Worm (Caenorhabditis elegans) whole organism, dauer: ENCODE measurements around the gene F40G12.9.
"Not testable (repeated sequence)": the region's sequence is repeated elsewhere in the genome, so short reads cannot be mapped to it uniquely, and the experiment has no call there.

Experiments used
- unc-62 ChIP-seq: sonication (generic microtip); optimal IDR thresholded peaks from 2 replicates; lab custom pipeline; 2017; ENCODE audit warnings: missing biosample characterization, missing genetic modification reagents, missing genetic modification characterization

F40G12.9 gene

DNA sequence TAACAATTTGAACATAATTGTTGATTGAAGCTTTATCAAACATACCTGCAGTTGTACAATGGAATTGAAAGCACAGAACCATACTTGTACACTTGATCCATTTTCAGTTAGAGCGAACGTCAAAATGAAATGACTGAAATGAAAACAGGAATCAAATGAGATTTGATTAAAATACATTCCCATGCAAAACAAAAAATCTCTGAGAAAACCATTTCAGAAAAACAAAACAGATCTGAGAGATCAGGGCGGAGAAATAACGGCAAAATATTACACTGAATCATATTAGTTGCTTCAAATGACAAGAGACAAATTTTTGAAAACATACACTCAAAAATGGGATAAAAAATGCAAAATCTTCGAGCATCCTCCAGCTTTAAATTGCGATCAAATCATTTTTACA is 2.7 kb upstream of the F40G12.9 start, which contains the start of gene srt-33:
Gene srt-33, minus strand, starts transcription at position 101 of the 400 bp plus-strand sequence.
- TF ChIP-seq unc-62 (GFP tag; lab: Kevin White, UChicago), result no peak

DNA sequence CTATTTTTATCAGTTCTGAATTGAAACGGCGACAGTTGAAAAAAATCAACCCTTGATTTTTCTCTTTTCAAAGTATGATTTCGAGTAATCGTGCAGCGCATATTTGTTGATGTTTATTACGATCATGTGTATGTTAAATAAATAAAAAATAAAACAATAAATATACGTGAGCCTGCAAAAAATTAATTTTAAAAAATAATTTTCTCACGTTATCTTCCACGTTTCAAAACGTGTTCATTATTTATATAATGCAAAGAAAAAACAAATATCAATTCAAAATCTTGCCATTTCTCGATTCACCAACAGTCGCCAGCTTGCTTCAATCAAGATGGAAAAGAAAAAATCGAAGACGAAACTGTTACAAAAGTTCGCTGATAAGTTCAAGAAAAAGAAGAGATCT is 782 bp downstream of the F40G12.9 start, which contains the start of gene F40G12.10:
Gene F40G12.10, plus strand, starts transcription at position 301 of the 400 bp plus-strand sequence.
- TF ChIP-seq unc-62 (GFP tag; lab: Kevin White, UChicago), result no peak

DNA sequence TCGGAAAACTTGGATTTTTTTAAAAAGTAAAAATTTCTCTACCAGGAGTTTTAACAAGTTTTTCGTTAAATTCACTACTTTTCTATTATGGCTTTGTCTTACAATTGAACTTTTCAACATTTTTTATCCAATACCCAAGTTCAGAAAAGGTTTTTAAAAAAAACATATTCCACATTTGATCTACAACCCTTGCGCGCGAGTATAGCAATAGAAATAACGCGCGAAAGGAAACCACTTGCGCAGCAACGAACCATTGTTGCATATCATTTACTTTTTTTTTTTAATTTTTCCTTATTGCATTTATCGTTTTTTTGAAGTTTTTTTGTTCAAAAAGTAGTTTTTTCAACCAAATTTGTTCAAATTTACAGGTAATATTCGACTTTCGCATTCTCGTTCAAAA is 3.3 kb downstream of the F40G12.9 start, which contains the start of gene F40G12.11:
Gene F40G12.11, plus strand, starts transcription at position 369 of the 400 bp plus-strand sequence.
- no peak for TF ChIP-seq unc-62 (GFP tag; lab: Kevin White, UChicago)

DNA sequence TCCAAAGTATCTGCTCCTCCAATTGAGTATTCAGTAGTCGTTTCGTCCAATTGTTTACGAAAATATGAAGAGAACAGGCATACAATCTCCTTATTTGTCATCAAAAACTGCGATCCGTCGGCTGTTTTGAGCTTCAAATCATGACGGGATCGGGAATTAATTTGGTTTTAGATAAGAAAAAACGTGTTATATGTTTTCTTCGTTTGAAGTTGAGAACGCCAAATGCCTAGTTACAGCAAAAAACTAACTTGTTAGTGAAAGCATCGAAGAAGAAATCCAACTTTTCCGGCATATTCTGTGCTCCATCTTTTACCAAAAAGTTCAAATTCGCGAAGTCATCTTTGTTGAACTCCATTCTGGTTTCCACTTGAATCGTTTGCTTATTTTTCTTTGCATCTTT is 6.9 kb downstream of the F40G12.9 start, which contains the start of gene F14D7.1:
Gene F14D7.1, minus strand, starts transcription at position 101 of the 400 bp plus-strand sequence.
- TF ChIP-seq unc-62 (GFP tag; lab: Kevin White, UChicago), result no peak

DNA sequence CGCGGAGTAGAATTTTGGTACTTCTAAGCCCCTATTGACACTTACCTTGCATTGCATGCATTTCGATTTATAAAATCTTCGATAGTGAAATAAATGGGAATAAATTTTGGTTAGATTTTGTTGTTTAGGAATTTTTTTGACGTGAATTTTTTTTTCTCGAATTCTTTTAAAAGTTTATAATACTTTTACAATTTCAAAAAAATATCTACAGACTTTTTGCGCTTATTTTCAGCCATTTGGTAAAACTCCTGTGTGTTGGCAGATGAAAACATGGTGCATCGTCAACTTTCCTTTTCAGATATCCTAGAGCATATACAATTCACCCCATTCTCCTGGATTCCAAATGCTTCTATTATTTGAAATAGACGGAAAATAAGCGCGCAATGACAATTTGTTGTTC is 8.2 kb downstream of the F40G12.9 start, which contains the start of gene F14D7.18:
Gene F14D7.18, minus strand, starts transcription at position 101 of the 400 bp plus-strand sequence.
- TF ChIP-seq unc-62 (GFP tag; lab: Kevin White, UChicago), result no peak

DNA sequence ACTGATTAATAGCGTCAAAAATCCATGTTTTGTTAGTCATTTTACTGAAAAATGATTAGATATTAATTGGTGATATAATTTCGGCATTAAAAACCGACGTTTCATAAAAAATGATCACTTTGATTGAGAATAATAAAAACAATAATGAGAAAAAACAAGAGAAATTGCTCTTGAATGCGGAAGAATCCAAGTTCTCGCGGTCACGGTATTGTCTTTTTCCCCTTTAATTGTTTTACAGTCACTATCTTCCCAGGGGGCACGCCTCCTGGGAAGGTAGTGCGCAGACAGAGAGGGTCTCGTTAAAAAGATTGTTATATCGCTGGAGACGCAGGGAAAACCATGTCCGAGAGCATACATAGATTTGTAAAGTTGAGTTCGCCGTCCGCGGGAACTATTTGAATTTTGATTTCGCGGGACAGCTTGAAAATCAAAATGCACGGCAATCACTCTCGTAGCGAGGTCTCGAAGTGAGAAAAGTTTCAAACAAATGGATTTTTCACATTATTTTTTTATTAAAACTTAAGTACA is 11.3 kb downstream of the F40G12.9 start, which contains the start of gene F14D7.2:
Gene F14D7.2, minus strand, starts transcription at position 51 of the 528 bp plus-strand sequence.
- no peak for TF ChIP-seq unc-62 (GFP tag; lab: Kevin White, UChicago)

DNA sequence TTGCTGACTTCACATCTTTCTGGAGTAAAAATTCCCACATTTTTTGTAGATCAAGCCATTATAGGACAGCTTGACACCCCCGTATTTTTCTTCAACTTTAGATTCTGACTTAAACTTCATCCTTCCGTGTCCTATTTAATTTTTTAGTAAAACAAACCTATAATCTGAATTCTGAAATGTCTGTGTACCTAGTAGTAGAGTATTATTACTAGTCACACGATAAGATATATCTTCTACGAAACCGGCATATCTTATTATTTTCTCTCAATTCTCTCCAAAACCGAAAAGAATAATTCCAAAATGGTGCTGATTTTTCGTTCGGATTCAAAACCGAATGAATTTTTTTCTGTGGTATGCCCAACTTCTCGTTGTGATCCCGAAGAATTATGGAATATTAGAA is 11.9 kb downstream of the F40G12.9 start, which contains the start of gene F14D7.9:
Gene F14D7.9, plus strand, starts transcription at position 301 of the 400 bp plus-strand sequence.
- TF ChIP-seq unc-62 (GFP tag; lab: Kevin White, UChicago), result no peak

DNA sequence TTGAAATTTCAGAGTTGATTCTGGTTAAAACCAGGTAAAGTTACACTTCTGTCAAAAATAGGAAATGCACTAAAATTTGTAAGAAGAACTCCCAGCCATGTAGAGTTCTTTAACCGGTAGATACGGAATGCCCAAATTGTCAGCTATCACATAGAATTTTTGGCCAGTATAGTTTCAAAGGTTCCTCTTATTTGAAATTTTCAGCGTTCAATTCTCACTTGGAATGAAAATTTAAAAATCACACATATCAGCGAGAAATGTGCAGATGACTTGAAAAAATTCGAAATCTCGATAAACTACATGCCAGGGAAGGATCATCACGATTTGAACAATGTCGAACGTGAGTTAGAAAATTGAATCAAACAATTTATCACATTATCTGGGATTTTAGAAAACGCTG is 14.0 kb downstream of the F40G12.9 start, which contains the start of gene F14D7.3:
Gene F14D7.3, plus strand, starts transcription at position 301 of the 400 bp plus-strand sequence.
- TF ChIP-seq unc-62 (GFP tag; lab: Kevin White, UChicago), result no peak

DNA sequence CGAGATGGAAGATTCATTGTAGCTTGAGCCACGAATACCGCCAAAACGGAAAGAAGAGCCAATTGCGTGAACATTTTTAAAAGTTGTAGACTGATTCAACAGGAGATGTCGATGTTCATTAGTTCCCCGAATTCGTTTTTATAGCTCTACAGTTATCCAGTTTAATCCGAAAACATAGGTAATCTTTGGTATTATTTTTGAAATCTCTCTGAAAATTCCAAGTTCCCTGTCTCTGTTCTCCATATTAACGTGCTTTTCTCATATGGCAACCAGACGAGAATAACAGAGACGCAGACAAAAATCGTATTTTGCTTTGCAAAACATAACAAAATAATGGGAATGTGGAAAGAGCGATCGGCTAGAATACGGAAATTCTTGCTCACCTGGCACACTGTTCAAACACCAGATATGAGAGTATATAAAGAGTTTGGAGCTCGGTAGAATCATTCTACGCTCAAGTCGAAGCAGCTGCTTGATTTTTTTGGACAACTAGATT is 17.2 kb downstream of the F40G12.9 start, which contains the start of the genes spig-3 and F14D7.12:
Gene spig-3, minus strand, starts transcription at position 101 of the 496 bp plus-strand sequence.
Gene F14D7.12, plus strand, starts transcription at position 446 of the 496 bp plus-strand sequence.
- TF ChIP-seq unc-62 (GFP tag; lab: Kevin White, UChicago), result no peak

DNA sequence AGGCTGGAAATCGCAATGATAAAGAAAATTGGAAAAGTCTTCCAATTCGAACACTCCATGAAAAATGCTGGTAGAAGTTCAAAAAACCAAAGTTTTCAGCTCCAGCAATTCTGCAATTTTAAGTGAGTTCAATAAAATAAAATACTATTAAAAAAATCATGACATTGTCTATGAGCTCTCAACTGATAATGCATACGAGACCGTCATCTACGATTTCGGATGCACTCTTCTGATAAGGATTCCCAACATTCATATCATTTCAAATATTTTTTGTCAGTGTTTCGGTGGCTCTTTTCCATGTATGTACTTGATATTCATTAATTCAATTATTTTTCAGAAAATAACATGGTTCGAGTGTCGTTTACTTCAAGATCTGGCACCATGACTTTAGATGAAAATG is 18.6 kb downstream of the F40G12.9 start, which contains the start of gene F14D7.6:
Gene F14D7.6, plus strand, starts transcription at position 338 of the 400 bp plus-strand sequence.
- no peak for TF ChIP-seq unc-62 (GFP tag; lab: Kevin White, UChicago)

DNA sequence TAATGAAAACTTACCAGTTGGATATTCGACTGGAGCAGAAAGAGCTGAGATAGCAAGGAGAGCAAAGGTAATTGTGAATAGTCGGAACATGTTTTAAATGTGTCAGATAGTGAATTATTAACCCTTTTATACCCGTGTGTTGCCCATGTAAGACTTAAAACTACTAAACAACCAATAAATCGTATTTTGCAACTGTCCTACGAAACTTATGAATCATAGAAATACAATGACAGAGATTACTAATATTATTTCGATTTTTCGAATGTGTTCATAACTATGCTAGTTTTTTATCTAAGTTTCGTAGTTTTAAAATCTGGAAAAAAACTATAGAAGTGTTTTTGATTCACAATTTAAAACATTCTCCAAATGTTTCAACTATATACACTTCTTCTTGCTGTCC is 24.3 kb downstream of the F40G12.9 start, which contains the start of gene spig-4:
Gene spig-4, minus strand, starts transcription at position 101 of the 400 bp plus-strand sequence.
- TF ChIP-seq unc-62 (GFP tag; lab: Kevin White, UChicago), result not testable (repeated sequence)

DNA sequence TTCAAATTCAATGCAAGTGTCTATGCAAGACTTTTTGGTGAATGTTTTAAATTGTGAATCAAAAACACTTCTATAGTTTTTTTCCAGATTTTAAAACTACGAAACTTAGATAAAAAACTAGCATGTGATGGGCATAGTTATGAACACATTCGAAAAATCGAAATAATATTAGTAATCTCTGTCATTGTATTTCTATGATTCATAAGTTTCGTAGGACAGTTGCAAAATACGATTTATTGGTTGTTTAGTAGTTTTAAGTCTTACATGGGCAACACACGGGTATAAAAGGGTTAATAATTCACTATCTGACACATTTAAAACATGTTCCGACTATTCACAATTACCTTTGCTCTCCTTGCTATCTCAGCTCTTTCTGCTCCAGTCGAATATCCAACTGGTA is 25.7 kb downstream of the F40G12.9 start, which contains the start of gene spig-5:
Gene spig-5, plus strand, starts transcription at position 301 of the 400 bp plus-strand sequence.
- TF ChIP-seq unc-62 (GFP tag; lab: Kevin White, UChicago), result not testable (repeated sequence)

DNA sequence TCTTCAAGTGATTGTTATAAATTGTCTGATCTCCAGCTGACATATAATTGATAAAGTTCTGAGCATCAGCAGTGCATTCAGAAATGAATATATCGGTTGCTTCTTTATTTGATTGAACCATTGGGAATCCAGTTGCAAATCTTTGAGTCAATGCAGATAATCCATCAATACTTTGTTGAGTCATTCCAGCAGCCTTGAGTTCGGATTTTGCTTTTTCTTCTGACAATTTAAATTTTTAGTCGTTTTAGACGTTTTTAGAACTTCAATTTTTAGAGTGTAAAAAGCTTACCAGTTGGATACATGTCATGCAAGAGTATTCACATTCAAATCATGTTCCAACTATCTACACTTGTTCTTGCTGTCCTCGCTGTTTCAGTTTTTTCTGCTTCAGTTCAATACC is 27.2 kb downstream of the F40G12.9 start, which contains the start of gene F14D7.14:
Gene F14D7.14, plus strand, starts transcription at position 301 of the 400 bp plus-strand sequence.
- TF ChIP-seq unc-62 (GFP tag; lab: Kevin White, UChicago), result not testable (repeated sequence)

DNA sequence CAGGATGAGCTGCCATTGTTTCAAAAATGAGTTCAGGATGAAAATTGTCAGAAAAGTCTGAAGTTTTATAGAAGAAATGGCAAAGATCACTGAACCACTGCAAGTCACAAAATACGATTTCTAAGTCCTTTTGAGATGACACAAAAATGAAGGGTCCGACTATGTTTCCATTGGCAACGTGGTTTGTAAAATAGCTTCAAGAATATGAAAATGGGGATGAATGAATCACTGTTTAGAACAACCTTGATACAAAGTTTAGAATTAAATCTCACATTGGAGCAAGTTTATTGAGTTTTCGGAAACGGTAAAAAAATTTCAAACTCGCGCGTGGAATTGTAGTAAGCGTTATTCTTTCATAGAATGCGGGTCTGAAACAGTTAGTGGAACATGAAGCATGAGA is 28.7 kb downstream of the F40G12.9 start, which contains the start of gene ddn-3:
Gene ddn-3, minus strand, starts transcription at position 101 of the 400 bp plus-strand sequence.
- TF ChIP-seq unc-62 (GFP tag; lab: Kevin White, UChicago), result no peak

DNA sequence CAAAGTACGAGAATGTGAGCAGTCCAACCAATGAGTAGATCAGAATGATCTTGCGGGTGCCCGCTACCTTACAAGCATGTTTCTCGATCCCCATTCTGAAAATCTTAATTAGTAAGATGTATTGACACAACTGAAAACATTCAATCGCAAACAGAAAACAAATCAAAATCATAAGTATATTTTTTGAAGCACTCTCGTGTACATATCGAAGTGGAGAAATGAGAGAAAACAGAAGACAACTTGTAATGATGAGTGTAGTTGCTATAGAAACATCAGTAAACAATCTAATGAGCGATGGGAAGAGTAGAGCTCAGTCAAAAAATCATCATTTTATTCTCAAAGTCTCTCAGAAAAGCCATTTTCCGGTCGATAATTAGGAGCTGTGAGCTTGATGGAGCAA is 30.2 kb downstream of the F40G12.9 start, which contains the start of gene F14D7.8:
Gene F14D7.8, minus strand, starts transcription at position 101 of the 400 bp plus-strand sequence.
- TF ChIP-seq unc-62 (GFP tag; lab: Kevin White, UChicago), result no peak

DNA sequence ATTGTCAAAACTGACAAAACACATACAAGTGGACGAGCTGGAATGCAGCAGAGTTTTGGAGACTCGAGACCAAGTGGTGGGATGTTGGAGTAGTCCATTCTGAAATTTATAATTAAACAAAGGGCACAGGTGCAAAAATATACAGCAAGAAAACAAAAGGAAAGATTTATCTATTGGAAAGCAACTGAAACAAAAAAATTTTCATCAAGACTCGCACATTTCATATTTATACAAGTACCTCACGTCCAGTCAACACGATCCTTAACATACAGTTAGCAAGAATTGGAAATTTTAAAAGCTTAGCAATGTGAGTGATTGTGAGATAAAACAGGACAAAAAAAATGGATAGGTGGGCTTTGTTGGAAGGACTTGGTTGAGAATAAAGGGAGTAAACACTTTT is 31.8 kb downstream of the F40G12.9 start, which contains the start of gene F47B8.1:
Gene F47B8.1, minus strand, starts transcription at position 101 of the 400 bp plus-strand sequence.
- TF ChIP-seq unc-62 (GFP tag; lab: Kevin White, UChicago), result no peak
